Fruit fly (Drosophila melanogaster) whole organism, embryonic: Measurements from ENCODE around the gene CG34281.

Experiments used
- Ada2b ChIP-seq: fragments of 200-800 bp; sonication (Bioruptor generic); IDR thresholded peaks from 2 replicates; pipeline ENCODE4 v1.3.6; 2022; ENCODE audit warnings: missing biosample characterization, missing genetic modification characterization
- CG10366 ChIP-seq: fragments of 200-800 bp; sonication (Bioruptor generic); IDR thresholded peaks from 2 replicates; pipeline ENCODE4 v1.3.6; 2022; ENCODE audit warnings: missing biosample characterization, missing genetic modification characterization
- CG11695 ChIP-seq: fragments of 200-800 bp; sonication (Bioruptor generic); IDR thresholded peaks from 3 replicates; pipeline ENCODE4 v1.3.6; 2022; ENCODE audit warnings: missing biosample characterization, missing genetic modification characterization
- CG14710 ChIP-seq: fragments of 200-800 bp; sonication (Bioruptor generic); optimal IDR thresholded peaks from 3 replicates; lab custom pipeline; 2019; ENCODE audit warnings: missing biosample characterization, mild to moderate bottlenecking, missing genetic modification characterization, moderate library complexity
- CG15601 ChIP-seq: fragments of 200-800 bp; sonication (Bioruptor generic); optimal IDR thresholded peaks from 3 replicates; lab custom pipeline; 2019; ENCODE audit warnings: missing biosample characterization, mild to moderate bottlenecking, missing genetic modification characterization, moderate library complexity
- CG1647 ChIP-seq: fragments of 200-800 bp; sonication (Bioruptor generic); optimal IDR thresholded peaks from 3 replicates; lab custom pipeline; 2016; ENCODE audit warnings: missing biosample characterization, missing genetic modification characterization
- CG17612 ChIP-seq: fragments of 200-800 bp; sonication (Bioruptor generic); IDR thresholded peaks from 2 replicates; pipeline ENCODE4 v1.3.6; 2022; ENCODE audit warnings: missing biosample characterization, missing genetic modification characterization
- CG17802 ChIP-seq: fragments of 200-800 bp; sonication (Bioruptor generic); optimal IDR thresholded peaks from 2 replicates; lab custom pipeline; 2018; ENCODE audit warnings: missing biosample characterization, mild to moderate bottlenecking, missing genetic modification characterization, moderate library complexity
- CG2712 ChIP-seq: fragments of 200-800 bp; optimal IDR thresholded peaks from 3 replicates; lab custom pipeline; 2019; ENCODE audit warnings: missing biosample characterization, mild to moderate bottlenecking, missing genetic modification characterization, moderate library complexity
- CG2875 ChIP-seq: fragments of 200-800 bp; sonication (Bioruptor generic); optimal IDR thresholded peaks from 2 replicates; lab custom pipeline; 2017; ENCODE audit warnings: missing biosample characterization, mild to moderate bottlenecking, missing genetic modification characterization, missing genetic modification reagents
- CG32532 ChIP-seq: fragments of 200-800 bp; sonication (Bioruptor generic); IDR thresholded peaks from 2 replicates; pipeline ENCODE4 v1.3.6; 2022; ENCODE audit warnings: missing biosample characterization, missing genetic modification characterization
- CG32767 ChIP-seq: fragments of 200-800 bp; sonication (Bioruptor generic); IDR thresholded peaks from 2 replicates; pipeline ENCODE4 v1.3.6; 2022; ENCODE audit warnings: missing biosample characterization, missing genetic modification characterization
- CG33557 ChIP-seq: fragments of 200-800 bp; sonication (Bioruptor generic); optimal IDR thresholded peaks from 2 replicates; lab custom pipeline; 2019; ENCODE audit warnings: missing biosample characterization, mild to moderate bottlenecking, missing genetic modification characterization, moderate library complexity
- CG3407 ChIP-seq: fragments of 200-800 bp; sonication (Bioruptor generic); optimal IDR thresholded peaks from 2 replicates; lab custom pipeline; 2018; ENCODE audit warnings: missing biosample characterization, mild to moderate bottlenecking, missing genetic modification characterization
- CG42726 ChIP-seq: fragments of 200-800 bp; sonication (Bioruptor generic); IDR thresholded peaks from 2 replicates; pipeline ENCODE4 v1.3.6; 2022; ENCODE audit warnings: missing biosample characterization, missing genetic modification characterization; ENCODE audit not compliant: partially characterized antibody
- CG4282 ChIP-seq: fragments of 200-800 bp; sonication (Bioruptor generic); optimal IDR thresholded peaks from 2 replicates; lab custom pipeline; 2016; ENCODE audit warnings: missing biosample characterization, missing genetic modification characterization
- CG4360 ChIP-seq: fragments of 200-800 bp; sonication (Bioruptor generic); IDR thresholded peaks from 2 replicates; pipeline ENCODE4 v1.3.6; 2022; ENCODE audit warnings: missing biosample characterization, missing genetic modification characterization
- CG4730 ChIP-seq: fragments of 200-800 bp; sonication (Bioruptor generic); IDR thresholded peaks from 2 replicates; pipeline ENCODE4 v1.3.6; 2022; ENCODE audit warnings: missing biosample characterization, missing genetic modification characterization
- CG9727 ChIP-seq: fragments of 200-800 bp; sonication (Bioruptor generic); optimal IDR thresholded peaks from 3 replicates; lab custom pipeline; 2017; ENCODE audit warnings: missing biosample characterization, mild to moderate bottlenecking, missing genetic modification characterization
- D ChIP-seq, 2 experiments: fragments of 200-800 bp in 1 of 2; fragments of >200 bp in 1 of 2; sonication (Bioruptor generic) in 1 of 2; optimal IDR thresholded peaks; 2 replicates in 1 of 2; 3 replicates in 1 of 2; lab custom pipeline; 2017; ENCODE audit warnings: mild to moderate bottlenecking in 1 of 2, missing biosample characterization in 1 of 2, missing genetic modification characterization in 1 of 2, missing genetic modification reagents in 1 of 2
- D19A ChIP-seq: fragments of 200-800 bp; optimal IDR thresholded peaks from 3 replicates; lab custom pipeline; 2019; ENCODE audit warnings: missing biosample characterization, mild to moderate bottlenecking, missing genetic modification characterization, moderate library complexity
- Dip3 ChIP-seq: fragments of 200-800 bp; sonication (Bioruptor generic); optimal IDR thresholded peaks from 3 replicates; lab custom pipeline; 2016; ENCODE audit warnings: missing biosample characterization, missing genetic modification characterization
- Dll ChIP-seq: fragments of 200-800 bp; sonication (Bioruptor generic); IDR thresholded peaks from 4 replicates; pipeline ENCODE4 v1.3.6; 2022; ENCODE audit warnings: missing biosample characterization, missing genetic modification characterization; ENCODE audit not compliant: partially characterized antibody
- Dp ChIP-seq: fragments of 200-800 bp; sonication (Bioruptor generic); optimal IDR thresholded peaks from 2 replicates; lab custom pipeline; 2018; ENCODE audit warnings: missing biosample characterization, mild to moderate bottlenecking, missing genetic modification characterization, moderate library complexity
- H2.0 ChIP-seq: fragments of 200-800 bp; sonication (Bioruptor generic); IDR thresholded peaks from 2 replicates; pipeline ENCODE4 v1.3.6; 2022; ENCODE audit warnings: missing biosample characterization, missing genetic modification characterization
- Hr3 ChIP-seq: fragments of 200-800 bp; sonication (Bioruptor generic); optimal IDR thresholded peaks from 3 replicates; lab custom pipeline; 2016; ENCODE audit warnings: missing biosample characterization, missing genetic modification characterization
- Hr51 ChIP-seq, 2 experiments: fragments of 200-800 bp; sonication (Bioruptor generic); optimal IDR thresholded peaks; 2 replicates in 1 of 2; 3 replicates in 1 of 2; lab custom pipeline; 2016 to 2018; ENCODE audit warnings: missing biosample characterization in 2 of 2, missing genetic modification characterization in 2 of 2, mild to moderate bottlenecking in 1 of 2, moderate library complexity in 1 of 2
- Hr78 ChIP-seq, 2 experiments: fragments of 200-800 bp in 1 of 2; fragments of >200 bp in 1 of 2; sonication (Bioruptor generic) in 1 of 2; optimal IDR thresholded peaks; 2 replicates each; lab custom pipeline; 2017 to 2019; ENCODE audit warnings: missing biosample characterization in 2 of 2, missing genetic modification characterization in 2 of 2, mild to moderate bottlenecking in 1 of 2, moderate library complexity in 1 of 2
- Nf-YC ChIP-seq: fragments of 200-800 bp; optimal IDR thresholded peaks from 3 replicates; lab custom pipeline; 2019; ENCODE audit warnings: missing biosample characterization, mild to moderate bottlenecking, missing genetic modification characterization, moderate library complexity
- NfI ChIP-seq: fragments of 200-800 bp; sonication (Bioruptor generic); optimal IDR thresholded peaks from 3 replicates; lab custom pipeline; 2018; ENCODE audit warnings: missing biosample characterization, mild to moderate bottlenecking, missing genetic modification characterization, moderate library complexity
- Opbp ChIP-seq: fragments of 200-800 bp; sonication (Bioruptor generic); IDR thresholded peaks from 3 replicates; pipeline ENCODE4 v1.3.6; 2022; ENCODE audit warnings: missing biosample characterization, missing genetic modification characterization; ENCODE audit not compliant: partially characterized antibody
- Ptx1 ChIP-seq: fragments of 200-800 bp; sonication (Bioruptor generic); IDR thresholded peaks from 2 replicates; pipeline ENCODE4 v1.3.6; 2022; ENCODE audit warnings: missing biosample characterization, missing genetic modification characterization
- Sox102F ChIP-seq: fragments of 200-800 bp; sonication (Bioruptor generic); optimal IDR thresholded peaks from 2 replicates; lab custom pipeline; 2018; ENCODE audit warnings: missing biosample characterization, mild to moderate bottlenecking, missing genetic modification characterization, moderate library complexity
- Taf1 ChIP-seq: fragments of 200-800 bp; sonication (Bioruptor generic); IDR thresholded peaks from 2 replicates; pipeline ENCODE4 v1.3.6; 2022; ENCODE audit warnings: missing biosample characterization, missing genetic modification characterization
- emc ChIP-seq: fragments of 200-800 bp; sonication (Bioruptor generic); optimal IDR thresholded peaks from 2 replicates; lab custom pipeline; 2016; ENCODE audit warnings: missing biosample characterization, missing genetic modification characterization
- ewg ChIP-seq: fragments of 200-800 bp; sonication (Bioruptor generic); optimal IDR thresholded peaks from 3 replicates; lab custom pipeline; 2017; ENCODE audit warnings: mild to moderate bottlenecking, missing biosample characterization, missing genetic modification reagents, missing genetic modification characterization
- ftz-f1 ChIP-seq: fragments of 200-800 bp; sonication (Bioruptor generic); optimal IDR thresholded peaks from 2 replicates; lab custom pipeline; 2016; ENCODE audit warnings: missing biosample characterization, missing genetic modification characterization
- hkb ChIP-seq, 2 experiments: fragments of 200-800 bp in 1 of 2; fragments of >200 bp in 1 of 2; sonication (Bioruptor generic) in 1 of 2; IDR thresholded peaks in 1 of 2; optimal IDR thresholded peaks in 1 of 2; 2 replicates each; pipeline versions ENCODE4 v1.3.6 to Lab custom; 2017 to 2022; ENCODE audit warnings: missing biosample characterization in 1 of 2, missing genetic modification characterization in 1 of 2
- inv ChIP-seq: fragments of 200-800 bp; sonication (Bioruptor generic); IDR thresholded peaks from 2 replicates; pipeline ENCODE4 v1.3.6; 2022; ENCODE audit warnings: missing biosample characterization, missing genetic modification characterization; ENCODE audit not compliant: partially characterized antibody
- lov ChIP-seq, 2 experiments: fragments of 200-800 bp in 1 of 2; fragments of >200 bp in 1 of 2; sonication (Bioruptor generic) in 1 of 2; IDR thresholded peaks in 1 of 2; optimal IDR thresholded peaks in 1 of 2; 2 replicates in 1 of 2; 3 replicates in 1 of 2; pipeline versions ENCODE4 v1.3.6 to Lab custom; 2017 to 2022; ENCODE audit warnings: missing biosample characterization in 1 of 2, missing genetic modification characterization in 1 of 2
- mirr ChIP-seq: fragments of 200-800 bp; sonication (Bioruptor generic); optimal IDR thresholded peaks from 3 replicates; lab custom pipeline; 2018; ENCODE audit warnings: missing biosample characterization, mild to moderate bottlenecking, missing genetic modification characterization
- nerfin-2 ChIP-seq: fragments of 200-800 bp; sonication (Bioruptor generic); IDR thresholded peaks from 2 replicates; pipeline ENCODE4 v1.3.6; 2022; ENCODE audit warnings: missing biosample characterization, missing genetic modification characterization; ENCODE audit not compliant: partially characterized antibody
- salm ChIP-seq: fragments of 200-800 bp; sonication (Bioruptor generic); optimal IDR thresholded peaks from 2 replicates; lab custom pipeline; 2018; ENCODE audit warnings: missing biosample characterization, mild to moderate bottlenecking, missing genetic modification characterization
- scrt ChIP-seq: fragments of 200-800 bp; sonication (Bioruptor generic); optimal IDR thresholded peaks from 2 replicates; lab custom pipeline; 2018; ENCODE audit warnings: missing biosample characterization, mild to moderate bottlenecking, missing genetic modification characterization, moderate library complexity
- sna ChIP-seq: fragments of 200-800 bp; sonication (Bioruptor generic); IDR thresholded peaks from 2 replicates; pipeline ENCODE4 v1.3.6; 2022; ENCODE audit warnings: missing biosample characterization, missing genetic modification characterization; ENCODE audit not compliant: partially characterized antibody
- vnd ChIP-seq: fragments of 200-800 bp; sonication (Bioruptor generic); IDR thresholded peaks from 3 replicates; pipeline ENCODE4 v1.3.6; 2022; ENCODE audit warnings: missing biosample characterization, missing genetic modification characterization; ENCODE audit not compliant: partially characterized antibody
- vvl ChIP-seq: fragments of 200-800 bp; sonication (Bioruptor generic); IDR thresholded peaks from 2 replicates; pipeline ENCODE4 v1.3.6; 2022; ENCODE audit warnings: missing biosample characterization, missing genetic modification characterization

The CG34281 gene

DNA sequence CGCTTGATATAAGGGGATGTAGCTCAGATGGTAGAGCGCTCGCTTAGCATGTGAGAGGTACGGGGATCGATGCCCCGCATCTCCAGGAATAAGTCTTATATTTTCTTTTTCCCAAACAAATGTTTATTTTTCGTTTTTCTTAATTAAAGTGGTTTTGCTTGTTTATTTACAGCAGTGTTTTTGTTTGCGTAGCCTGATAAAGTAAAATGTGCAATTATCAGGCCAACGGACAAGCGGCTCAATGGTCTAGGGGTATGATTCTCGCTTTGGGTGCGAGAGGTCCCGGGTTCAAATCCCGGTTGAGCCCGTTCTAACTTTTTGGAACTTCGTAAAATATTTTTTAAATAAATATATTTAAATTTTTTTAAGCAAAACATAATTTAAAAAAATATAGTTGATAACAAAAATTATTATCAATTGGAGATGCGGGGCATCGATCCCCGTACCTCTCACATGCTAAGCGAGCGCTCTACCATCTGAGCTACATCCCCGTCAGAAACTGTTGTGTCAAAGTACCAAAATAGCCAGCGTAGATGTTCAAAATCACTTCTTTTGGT lies 7.1 kb downstream of the CG34281 start (continued):
- TF ChIP-seq Ada2b (GFP tag; lab: Robert Waterston, UW), result no peak
- no peak for TF ChIP-seq Dip3 (GFP tag; lab: Kevin White, UChicago)
- TF ChIP-seq CG42726 (GFP tag; lab: Robert Waterston, UW), result peak; percentile 86
- TF ChIP-seq CG17612 (GFP tag; lab: Robert Waterston, UW), result no peak
- TF ChIP-seq salm (tag; lab: Kevin White, UChicago), result peak; percentile 65
- no peak for TF ChIP-seq Ptx1 (GFP tag; lab: Robert Waterston, UW)
- TF ChIP-seq CG2875, result no peak
- TF ChIP-seq CG10366 (GFP tag; lab: Robert Waterston, UW), result no peak
- TF ChIP-seq D (optimal IDR thresholded peaks at IDR 0.05; lab: Kevin White, UChicago), result no peak
- peak; percentile 4 for TF ChIP-seq D (GFP tag; optimal IDR thresholded peaks at IDR 0.05; lab: Kevin White, UChicago)
- no peak for TF ChIP-seq emc (GFP tag; lab: Kevin White, UChicago)
- no peak for TF ChIP-seq CG1647 (GFP tag; lab: Kevin White, UChicago)
- no peak for TF ChIP-seq CG4360
- no peak for TF ChIP-seq ftz-f1
- TF ChIP-seq NfI (GFP tag; lab: Kevin White, UChicago), result no peak
- no peak for TF ChIP-seq Hr51 (GFP tag; optimal IDR thresholded peaks at IDR 0.05; lab: Kevin White, UChicago)
- TF ChIP-seq CG4282 (GFP tag; lab: Kevin White, UChicago), result no peak
- no peak for TF ChIP-seq CG3407
- TF ChIP-seq CG2712 (tag; lab: Kevin White, UChicago), result peak; percentile 41
- peak; percentile 84 for TF ChIP-seq sna (GFP tag; lab: Robert Waterston, UW)
- no peak for TF ChIP-seq CG14710 (tag; lab: Kevin White, UChicago)
- peak; percentile 24 for TF ChIP-seq CG33557
- TF ChIP-seq H2.0 (GFP tag; lab: Robert Waterston, UW), result no peak
- peak; percentile 30 for TF ChIP-seq Nf-YC (tag; lab: Kevin White, UChicago)
- TF ChIP-seq nerfin-2 (GFP tag; lab: Robert Waterston, UW), result peak; percentile 86
- no peak for TF ChIP-seq CG9727 (GFP tag; lab: Kevin White, UChicago)
- TF ChIP-seq CG11695, result peak; percentile 37; the same call in 1 of the 3 replicates
- peak; percentile 15 for TF ChIP-seq scrt
- TF ChIP-seq CG17802 (tag; lab: Kevin White, UChicago), result no peak
- peak; percentile 62; the same call in 1 of the 2 replicates for TF ChIP-seq vvl (GFP tag; lab: Robert Waterston, UW)
- no peak for TF ChIP-seq CG4730 (GFP tag; lab: Robert Waterston, UW)
- peak; percentile 91 for TF ChIP-seq Opbp
- peak; percentile 6 for TF ChIP-seq CG15601
- TF ChIP-seq CG32767 (GFP tag; lab: Robert Waterston, UW), result no peak
- TF ChIP-seq Hr78 (GFP tag; optimal IDR thresholded peaks at IDR 0.05; lab: Kevin White, UChicago), result peak in 1 of 2 experiments; percentile 0
- no peak for TF ChIP-seq ewg
- no peak for TF ChIP-seq Sox102F
- TF ChIP-seq hkb (optimal IDR thresholded peaks at IDR 0.05; lab: Kevin White, UChicago), result no peak
- TF ChIP-seq hkb (GFP tag; IDR thresholded peaks at IDR 0.05; lab: Robert Waterston, UW), result peak; percentile 31; the same call in 1 of the 2 replicates
- TF ChIP-seq inv (GFP tag; lab: Robert Waterston, UW), result peak; percentile 59; the same call in 1 of the 2 replicates
- TF ChIP-seq lov (optimal IDR thresholded peaks at IDR 0.05; lab: Kevin White, UChicago), result no peak
- TF ChIP-seq lov (GFP tag; IDR thresholded peaks at IDR 0.05; lab: Robert Waterston, UW), result no peak
- no peak for TF ChIP-seq Taf1
- no peak for TF ChIP-seq Dp (GFP tag; lab: Kevin White, UChicago)
- TF ChIP-seq CG32532 (GFP tag; lab: Robert Waterston, UW), result no peak
- peak; percentile 43 for TF ChIP-seq mirr
- no peak for TF ChIP-seq Hr3 (GFP tag; lab: Kevin White, UChicago)
- peak; percentile 72; the same call in 3 of the 4 replicates for TF ChIP-seq Dll (GFP tag; lab: Robert Waterston, UW)
- TF ChIP-seq vnd (GFP tag; lab: Robert Waterston, UW), result peak; percentile 82
- TF ChIP-seq D19A (tag; lab: Kevin White, UChicago), result peak; percentile 47
